Fruit fly (Drosophila melanogaster): ENCODE data around the gene CG11601.

CG11601 gene

dm6 chr2L:286421-286820 lies 3.4 kb upstream of the CG11601 start (continued):
- TF ChIP-seq pan (optimal IDR thresholded peaks at IDR 0.05), result no peak
- TF ChIP-seq pan (GFP tag; optimal IDR thresholded peaks at IDR 0.05 in 1 of 2, IDR thresholded peaks at IDR 0.05 in 1 of 2), result peak in 1 of 2 experiments; percentile 80
- no peak for TF ChIP-seq dan (GFP tag; IDR thresholded peaks at IDR 0.05)
- TF ChIP-seq CG7987 (GFP tag; optimal IDR thresholded peaks at IDR 0.05), result peak; percentile 41
- peak; percentile 41 for TF ChIP-seq Jarid2 (GFP tag; optimal IDR thresholded peaks at IDR 0.05)
- no peak for TF ChIP-seq CG4404 (GFP tag; IDR thresholded peaks at IDR 0.05)
- TF ChIP-seq zfh1 (GFP tag; IDR thresholded peaks at IDR 0.05), result peak; percentile 67; the same call in 2 of the 3 replicates
- no peak for TF ChIP-seq eyg (GFP tag; optimal IDR thresholded peaks at IDR 0.05)
- peak; percentile 67 for TF ChIP-seq CG12071 (GFP tag; optimal IDR thresholded peaks at IDR 0.05)
- no peak for TF ChIP-seq Dfd (GFP tag; optimal IDR thresholded peaks at IDR 0.05)
- TF ChIP-seq ro (GFP tag; IDR thresholded peaks at IDR 0.05), result no peak
- peak; percentile 43 for TF ChIP-seq NC2β (GFP tag; optimal IDR thresholded peaks at IDR 0.05)
- peak; percentile 55 for TF ChIP-seq CG10209 (GFP tag; optimal IDR thresholded peaks at IDR 0.05)
- TF ChIP-seq BEAF-32 (GFP tag; optimal IDR thresholded peaks at IDR 0.05), result no peak
- TF ChIP-seq odd (GFP tag; optimal IDR thresholded peaks at IDR 0.05), result peak; percentile 21
- TF ChIP-seq ab (GFP tag; optimal IDR thresholded peaks at IDR 0.05), result peak; percentile 37
- no peak for TF ChIP-seq Gsc (GFP tag; IDR thresholded peaks at IDR 0.05)
- TF ChIP-seq maf-S (GFP tag; optimal IDR thresholded peaks at IDR 0.05), result no peak
- peak; percentile 60 for TF ChIP-seq CHES-1-like (GFP tag; optimal IDR thresholded peaks at IDR 0.05)
- peak; percentile 47 for TF ChIP-seq CG17829 (tag; optimal IDR thresholded peaks at IDR 0.05)
- no peak for TF ChIP-seq CG14860 (GFP tag; IDR thresholded peaks at IDR 0.05; ENCODE audit: partially characterized antibody)
- peak; percentile 51 for TF ChIP-seq pum (GFP tag; optimal IDR thresholded peaks at IDR 0.05)
- TF ChIP-seq luna (GFP tag; optimal IDR thresholded peaks at IDR 0.05), result no peak
- TF ChIP-seq cwo (GFP tag; optimal IDR thresholded peaks at IDR 0.05), result peak; percentile 77
- TF ChIP-seq shn (GFP tag; optimal IDR thresholded peaks at IDR 0.05), result peak; percentile 41
- TF ChIP-seq CG14014 (GFP tag; IDR thresholded peaks at IDR 0.05), result peak; percentile 80
- TF ChIP-seq CG42726 (GFP tag; IDR thresholded peaks at IDR 0.05; ENCODE audit: partially characterized antibody), result no peak
- peak; percentile 54 for TF ChIP-seq CG12744 (GFP tag; optimal IDR thresholded peaks at IDR 0.05)
- TF ChIP-seq amos (GFP tag; IDR thresholded peaks at IDR 0.05; ENCODE audit: partially characterized antibody), result no peak
- TF ChIP-seq h (optimal IDR thresholded peaks at IDR 0.05), result no peak
- TF ChIP-seq gfzf (GFP tag; optimal IDR thresholded peaks at IDR 0.05), result no peak
- TF ChIP-seq CG3281 (GFP tag; optimal IDR thresholded peaks at IDR 0.05), result peak; percentile 67
- TF ChIP-seq Dad (GFP tag; optimal IDR thresholded peaks at IDR 0.05), result peak; percentile 60
- TF ChIP-seq CG3407 (GFP tag; optimal IDR thresholded peaks at IDR 0.05), result no peak
- peak; percentile 7 for TF ChIP-seq CG10979 (tag; optimal IDR thresholded peaks at IDR 0.05)
- TF ChIP-seq CG30431 (GFP tag; optimal IDR thresholded peaks at IDR 0.05), result no peak
- TF ChIP-seq Sry-β (GFP tag; optimal IDR thresholded peaks at IDR 0.05), result no peak
- no peak for TF ChIP-seq CG7271 (tag; optimal IDR thresholded peaks at IDR 0.05)
- no peak for TF ChIP-seq toy (GFP tag; IDR thresholded peaks at IDR 0.05)
- peak; percentile 55 for TF ChIP-seq CG5953 (GFP tag; IDR thresholded peaks at IDR 0.05)
- no peak for TF ChIP-seq Lim3 (GFP tag; IDR thresholded peaks at IDR 0.05)
- TF ChIP-seq zf30C (GFP tag; optimal IDR thresholded peaks at IDR 0.05), result no peak
- no peak for TF ChIP-seq CG4617 (GFP tag; optimal IDR thresholded peaks at IDR 0.05; ENCODE audit: borderline replicate concordance)
- no peak for TF ChIP-seq Dll (GFP tag; IDR thresholded peaks at IDR 0.05; ENCODE audit: partially characterized antibody)
- TF ChIP-seq Hmr (GFP tag; optimal IDR thresholded peaks at IDR 0.05), result peak; percentile 85
- TF ChIP-seq CG15479 (GFP tag; optimal IDR thresholded peaks at IDR 0.05), result no peak
- TF ChIP-seq Hr78 (GFP tag; optimal IDR thresholded peaks at IDR 0.05), result no peak
- no peak; the same call in 1 of the 2 replicates for TF ChIP-seq CG31441 (GFP tag; IDR thresholded peaks at IDR 0.05)
- no peak for TF ChIP-seq Opbp (GFP tag; IDR thresholded peaks at IDR 0.05; ENCODE audit: partially characterized antibody)
- TF ChIP-seq Neu2 (GFP tag; optimal IDR thresholded peaks at IDR 0.05; ENCODE audit: borderline replicate concordance), result no peak
- peak; percentile 25 for TF ChIP-seq kay (GFP tag; optimal IDR thresholded peaks at IDR 0.05)

All from whole organism, embryonic.